Worm (Caenorhabditis elegans) whole organism, early embryonic: Measurements from ENCODE around the gene mel-32.
A peak's percentile ranks its signal among the peaks of the same experiment; 100 is the strongest.

Experiments used
- B0310.2 ChIP-seq: sonication (generic microtip); optimal IDR thresholded peaks from 2 replicates; lab custom pipeline; 2016; ENCODE audit warnings: mild to moderate bottlenecking, missing genetic modification characterization, missing compliant biosample characterization
- F13C5.2 ChIP-seq: sonication (generic microtip); optimal IDR thresholded peaks from 2 replicates; lab custom pipeline; 2017; ENCODE audit warnings: mild to moderate bottlenecking, missing genetic modification characterization, inconsistent platforms, missing compliant biosample characterization
- aly-1 ChIP-seq: sonication (generic microtip); optimal IDR thresholded peaks from 2 replicates; lab custom pipeline; 2016; ENCODE audit warnings: missing genetic modification characterization, missing compliant biosample characterization
- ama-1 ChIP-seq: fragments of 150-350 bp; optimal IDR thresholded peaks from 2 replicates; lab custom pipeline; 2014
- ceh-13 ChIP-seq: fragments of 200-800 bp; sonication (Bioruptor generic); optimal IDR thresholded peaks from 2 replicates; lab custom pipeline; 2018; ENCODE audit warnings: mild to moderate bottlenecking, missing genetic modification characterization, missing compliant biosample characterization
- ceh-36 ChIP-seq: sonication (generic microtip); optimal IDR thresholded peaks from 2 replicates; lab custom pipeline; 2016; ENCODE audit warnings: missing genetic modification characterization, inconsistent platforms, missing compliant biosample characterization
- ets-7 ChIP-seq: sonication (generic microtip); optimal IDR thresholded peaks from 2 replicates; lab custom pipeline; 2016; ENCODE audit warnings: missing genotype, missing genetic modification characterization, missing compliant biosample characterization
- flt-1 ChIP-seq: fragments of 200-800 bp; sonication (Bioruptor generic); IDR thresholded peaks from 2 replicates; pipeline ENCODE4 v1.3.6; 2022; ENCODE audit warnings: missing genetic modification characterization, missing compliant biosample characterization
- hmbx-1 ChIP-seq: sonication (generic microtip); optimal IDR thresholded peaks from 2 replicates; lab custom pipeline; 2016; ENCODE audit warnings: mild to moderate bottlenecking, missing genetic modification characterization, missing compliant biosample characterization
- hmg-4 ChIP-seq: fragments of 200-800 bp; sonication (Bioruptor generic); optimal IDR thresholded peaks from 2 replicates; lab custom pipeline; 2018; ENCODE audit warnings: mild to moderate bottlenecking, missing genetic modification characterization, missing compliant biosample characterization
- hnd-1 ChIP-seq: sonication (generic microtip); optimal IDR thresholded peaks from 2 replicates; lab custom pipeline; 2016; ENCODE audit warnings: missing genetic modification characterization, missing compliant biosample characterization
- pes-1 ChIP-seq: fragments of 200-800 bp; sonication (Bioruptor generic); IDR thresholded peaks from 2 replicates; pipeline ENCODE4 v1.3.6; 2022; ENCODE audit warnings: missing genetic modification reagents, missing genetic modification characterization, missing compliant biosample characterization
- scrt-1 ChIP-seq: fragments of 200-800 bp; sonication (Bioruptor generic); IDR thresholded peaks from 2 replicates; pipeline ENCODE4 v1.3.6; 2022; ENCODE audit warnings: missing genetic modification characterization, missing compliant biosample characterization
- sea-1 ChIP-seq: fragments of 200-800 bp; sonication (Bioruptor generic); conservative IDR thresholded peaks from 2 replicates; pipeline ENCODE4 v1.3.6; 2022; ENCODE audit warnings: missing genetic modification characterization, missing compliant biosample characterization
- tbx-11 ChIP-seq: fragments of 200-800 bp; sonication (Bioruptor generic); IDR thresholded peaks from 2 replicates; pipeline ENCODE4 v1.3.6; 2022; ENCODE audit warnings: missing genetic modification characterization, missing compliant biosample characterization
- tbx-37 ChIP-seq: fragments of 200-800 bp; sonication (Bioruptor generic); conservative IDR thresholded peaks from 2 replicates; pipeline ENCODE4 v1.3.6; 2022; ENCODE audit warnings: missing genetic modification reagents, missing genetic modification characterization, missing compliant biosample characterization
- tra-4 ChIP-seq: sonication (generic microtip); optimal IDR thresholded peaks from 2 replicates; lab custom pipeline; 2017; ENCODE audit warnings: missing genetic modification characterization, missing compliant biosample characterization

The mel-32 gene

DNA sequence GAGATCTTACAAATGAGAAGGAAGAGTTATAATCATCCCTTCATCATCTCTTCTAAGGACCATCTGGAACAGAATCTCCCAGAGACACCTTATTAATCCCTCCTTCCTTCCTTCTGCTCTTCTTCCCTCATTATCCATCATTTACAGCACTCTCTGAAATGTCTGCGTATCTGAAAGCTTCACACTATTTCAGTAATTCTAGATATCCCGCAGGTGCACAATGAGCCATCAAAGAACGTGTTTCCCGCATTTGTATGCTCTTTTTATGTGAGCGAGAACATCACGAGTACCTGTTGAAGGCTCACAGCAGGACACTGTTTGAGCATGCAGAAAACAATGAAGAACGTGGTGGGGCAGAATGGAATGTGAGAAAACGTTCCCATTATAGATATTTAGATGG is 33.6 kb upstream of the mel-32 start:
- TF ChIP-seq B0310.2 (no peak), hmg-4 (no peak), ama-1 (lab: Kevin White, UChicago) (no peak), ceh-36 (tag; lab: Kevin White, UChicago) (peak; percentile 46), aly-1 (tag; lab: Kevin White, UChicago) (no peak), ets-7 (tag; lab: Kevin White, UChicago) (no peak)

DNA sequence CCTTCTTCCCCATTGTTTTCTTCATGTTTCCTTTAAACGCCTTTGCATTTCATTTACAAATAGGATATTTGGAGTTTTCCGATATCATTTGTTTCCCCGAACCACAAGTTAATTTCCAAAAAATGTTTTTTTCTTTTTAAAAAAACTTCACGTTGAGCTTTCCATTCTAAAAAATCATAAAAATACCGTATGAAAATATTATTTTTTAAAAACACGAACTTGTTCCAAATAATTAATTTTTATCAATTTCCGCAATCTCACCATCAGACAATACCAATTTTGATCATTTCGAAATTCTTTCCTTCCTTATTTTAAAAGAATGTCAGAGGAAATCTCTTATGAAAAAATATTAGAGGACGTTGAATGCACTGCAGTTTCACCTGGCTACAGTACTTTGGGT is 28.7 kb upstream of the mel-32 start, which contains the start of gene wht-6:
TSS of gene wht-6 (plus strand) at position 301 of the 400 bp plus-strand sequence.
- TF ChIP-seq ceh-13 (GFP tag; lab: Kevin White, UChicago) = no peak
- no peak for TF ChIP-seq sea-1 (GFP tag; lab: Robert Waterston, UW)
- TF ChIP-seq ceh-36 (tag; lab: Kevin White, UChicago) = no peak
- no peak for TF ChIP-seq scrt-1 (GFP tag; lab: Robert Waterston, UW)
- TF ChIP-seq ets-7 (tag; lab: Kevin White, UChicago) = no peak
- no peak for TF ChIP-seq hmbx-1 (tag; lab: Kevin White, UChicago)

DNA sequence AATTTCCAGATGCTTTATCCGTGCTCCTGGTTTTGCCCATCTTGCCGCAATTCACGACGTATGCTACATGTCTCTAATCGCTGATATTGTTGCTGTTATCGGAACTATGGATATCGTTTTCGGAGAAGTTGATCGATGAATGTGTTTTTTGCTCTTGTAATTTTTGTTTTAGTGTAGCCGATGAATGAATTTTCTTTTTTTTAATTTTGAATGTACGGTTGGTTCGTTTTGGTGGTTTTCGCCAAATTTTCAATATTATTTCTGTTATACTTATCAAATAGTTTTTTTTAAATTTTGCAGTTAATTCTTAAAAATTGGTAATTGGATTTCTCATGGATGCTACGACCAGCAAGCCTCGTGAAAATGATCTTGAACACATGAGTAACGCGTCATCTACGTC is 24.2 kb upstream of the mel-32 start, which contains the start of gene T26A5.2:
TSS of gene T26A5.2 (plus strand) at position 301 of the 400 bp plus-strand sequence.
- TF ChIP-seq pes-1 (no peak), tra-4 (tag; lab: Kevin White, UChicago) (no peak), hnd-1 (no peak), ceh-36 (tag; lab: Kevin White, UChicago) (no peak), ets-7 (tag; lab: Kevin White, UChicago) (no peak), tbx-11 (GFP tag; lab: Robert Waterston, UW) (no peak), B0310.2 (no peak), hmbx-1 (tag; lab: Kevin White, UChicago) (no peak), flt-1 (GFP tag; lab: Robert Waterston, UW) (no peak), hmg-4 (no peak), tbx-37 (GFP tag; lab: Robert Waterston, UW) (no peak), ceh-13 (GFP tag; lab: Kevin White, UChicago) (no peak), sea-1 (GFP tag; lab: Robert Waterston, UW) (no peak), aly-1 (tag; lab: Kevin White, UChicago) (no peak), ama-1 (lab: Kevin White, UChicago) (no peak), scrt-1 (GFP tag; lab: Robert Waterston, UW) (no peak), F13C5.2 (tag; lab: Kevin White, UChicago) (no peak)

DNA sequence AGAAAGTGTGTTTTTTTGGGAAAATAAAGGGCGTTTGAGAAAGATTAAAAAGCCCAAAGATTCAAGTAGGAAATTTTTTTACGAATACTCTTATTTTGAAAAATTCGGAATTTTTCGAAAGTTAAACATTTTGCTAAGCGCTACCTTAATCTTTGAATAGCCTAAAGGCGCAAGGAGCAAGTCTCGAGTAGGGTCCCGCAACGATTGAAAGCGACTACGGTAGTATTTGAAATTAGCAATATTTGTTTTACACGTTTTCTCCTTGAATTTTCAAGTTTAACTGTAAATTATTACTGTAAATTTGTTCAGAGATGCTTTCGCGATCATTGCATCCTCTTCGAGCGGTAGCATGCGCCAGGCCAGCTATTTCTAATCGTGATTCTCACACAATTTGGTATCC is 22.1 kb upstream of the mel-32 start, which contains the start of gene nduf-2.2:
TSS of gene nduf-2.2 (plus strand) at position 310 of the 400 bp plus-strand sequence.
- TF ChIP-seq ama-1 (lab: Kevin White, UChicago) (no peak), tra-4 (tag; lab: Kevin White, UChicago) (no peak), tbx-11 (GFP tag; lab: Robert Waterston, UW) (no peak)

DNA sequence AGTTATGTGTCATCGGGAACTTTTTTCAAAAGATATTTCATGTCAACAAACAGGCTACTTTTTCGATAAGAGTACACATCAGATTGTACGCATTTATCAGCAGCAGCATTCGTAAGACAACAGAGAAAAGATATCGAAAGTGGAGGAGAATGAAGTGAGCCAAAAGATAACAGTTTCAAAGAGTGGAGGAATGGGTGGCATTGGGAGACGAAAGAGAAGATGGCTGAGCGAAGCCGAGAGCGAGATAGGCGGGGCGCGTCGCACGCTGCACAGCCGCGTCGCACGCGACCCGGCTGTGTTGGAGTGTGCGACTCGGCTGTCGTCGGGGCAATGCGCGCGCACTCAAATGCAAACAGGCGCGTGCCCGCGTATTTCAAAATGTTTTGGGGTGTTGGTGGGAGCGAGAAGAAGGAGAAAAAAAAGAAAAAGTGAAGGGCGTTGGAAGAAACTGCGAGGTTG is 21.3 kb upstream of the mel-32 start:
- TF ChIP-seq sea-1 (GFP tag; lab: Robert Waterston, UW) (0 out of 2 replicates have a peak, but pooled peaks have one; percentile 19), ceh-36 (tag; lab: Kevin White, UChicago) (no peak), F13C5.2 (tag; lab: Kevin White, UChicago) (peak; percentile 29), flt-1 (GFP tag; lab: Robert Waterston, UW) (0 out of 2 replicates have a peak, but pooled peaks have one; percentile 22), hnd-1 (no peak), scrt-1 (GFP tag; lab: Robert Waterston, UW) (no peak), ets-7 (tag; lab: Kevin White, UChicago) (no peak), pes-1 (no peak; the same call in 1 of the 2 replicates), tra-4 (tag; lab: Kevin White, UChicago) (no peak), hmg-4 (peak; percentile 39), aly-1 (tag; lab: Kevin White, UChicago) (peak; percentile 66)

DNA sequence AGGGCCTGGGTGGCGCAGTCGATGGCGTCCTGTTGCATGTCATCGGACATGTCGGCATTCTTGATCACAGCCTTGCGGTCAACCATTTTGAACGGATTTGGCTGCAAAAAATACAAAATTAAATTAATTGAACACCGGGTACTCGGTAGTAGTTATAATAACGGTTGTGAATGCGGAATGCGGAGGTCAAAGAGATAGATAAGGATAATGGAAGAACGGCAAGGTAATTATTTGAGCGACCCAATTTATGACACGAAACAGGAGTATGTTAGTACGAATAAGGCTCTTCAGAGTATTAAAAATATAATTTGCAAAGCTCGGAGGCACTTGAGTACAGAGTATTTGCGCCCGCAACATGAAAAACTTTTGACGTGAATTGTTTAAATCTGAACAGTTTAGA is 20.9 kb upstream of the mel-32 start, which contains the start of gene dlc-1:
TSS of gene dlc-1 (minus strand) at position 101 of the 400 bp plus-strand sequence.
- TF ChIP-seq flt-1 (GFP tag; lab: Robert Waterston, UW) (no peak), ets-7 (tag; lab: Kevin White, UChicago) (no peak), tbx-11 (GFP tag; lab: Robert Waterston, UW) (no peak), ama-1 (lab: Kevin White, UChicago) (no peak), F13C5.2 (tag; lab: Kevin White, UChicago) (no peak), tbx-37 (GFP tag; lab: Robert Waterston, UW) (no peak), pes-1 (no peak), hmg-4 (no peak), hmbx-1 (tag; lab: Kevin White, UChicago) (no peak), aly-1 (tag; lab: Kevin White, UChicago) (no peak), tra-4 (tag; lab: Kevin White, UChicago) (no peak), ceh-13 (GFP tag; lab: Kevin White, UChicago) (no peak), B0310.2 (no peak), ceh-36 (tag; lab: Kevin White, UChicago) (no peak), sea-1 (GFP tag; lab: Robert Waterston, UW) (no peak), hnd-1 (no peak), scrt-1 (GFP tag; lab: Robert Waterston, UW) (no peak)

DNA sequence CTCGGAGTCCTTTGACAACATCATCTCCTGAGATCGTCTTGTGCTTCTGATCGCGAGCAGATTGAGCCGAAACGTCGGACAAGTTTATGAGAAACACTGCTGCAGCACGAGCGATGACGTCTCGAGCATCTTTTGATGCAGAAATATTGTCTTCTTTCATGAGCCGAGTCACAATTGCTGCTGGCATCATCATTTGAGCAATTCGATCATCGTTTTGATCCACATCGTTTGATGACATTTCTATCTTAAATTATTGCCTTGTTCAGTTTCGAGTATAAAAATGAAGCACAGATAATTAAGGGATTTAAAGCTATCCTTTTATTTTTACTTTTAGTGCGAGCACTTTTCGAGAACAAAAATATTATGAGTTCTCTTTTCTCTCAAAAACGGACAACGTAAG is 19.8 kb upstream of the mel-32 start, which contains the start of gene T26A5.8:
TSS of gene T26A5.8 (minus strand) at position 247 of the 400 bp plus-strand sequence.
- TF ChIP-seq B0310.2 = no peak
- TF ChIP-seq tra-4 (tag; lab: Kevin White, UChicago) = no peak
- no peak for TF ChIP-seq sea-1 (GFP tag; lab: Robert Waterston, UW)
- TF ChIP-seq hmbx-1 (tag; lab: Kevin White, UChicago) = no peak
- no peak for TF ChIP-seq ceh-13 (GFP tag; lab: Kevin White, UChicago)
- TF ChIP-seq ama-1 (lab: Kevin White, UChicago) = no peak
- no peak for TF ChIP-seq ets-7 (tag; lab: Kevin White, UChicago)
- TF ChIP-seq hnd-1 = no peak
